Worm (Caenorhabditis elegans) whole organism, L4/young adult: ENCODE data around the gene gcst-1.

Experiments used
- W03F9.2 ChIP-seq: fragments of 150-350 bp; optimal IDR thresholded peaks from 2 replicates; lab custom pipeline; 2014; ENCODE audit warnings: missing biosample characterization, missing genetic modification characterization
- dao-5 ChIP-seq: sonication (generic microtip); optimal IDR thresholded peaks from 2 replicates; lab custom pipeline; 2016; ENCODE audit warnings: missing genotype, missing genetic modification characterization, moderate library complexity, missing compliant biosample characterization
- him-1 ChIP-seq: sonication (generic microtip); optimal IDR thresholded peaks from 2 replicates; lab custom pipeline; 2016; ENCODE audit warnings: missing genotype, missing genetic modification reagents, missing genetic modification characterization, missing compliant biosample characterization

ce11 chrV:5730783-5731182 is 18.1 kb downstream of the gcst-1 start, which contains the start of gene K09H11.15:
- TF ChIP-seq him-1 (tag; lab: Kevin White, UChicago), result no peak
- TF ChIP-seq dao-5 (tag; lab: Kevin White, UChicago), result no peak
- no peak for TF ChIP-seq W03F9.2
